Worm (Caenorhabditis elegans) whole organism, mixed stage, embryonic: Measurements from ENCODE around the gene R31.2.

Source experiments
- ceh-39 ChIP-seq: fragments of 150-350 bp; optimal IDR thresholded peaks from 2 replicates; lab custom pipeline; 2014; ENCODE audit warnings: missing biosample characterization, missing genetic modification characterization
- ceh-83 ChIP-seq: fragments of 200-800 bp; sonication (Bioruptor generic); optimal IDR thresholded peaks from 2 replicates; lab custom pipeline; 2018; ENCODE audit warnings: mild to moderate bottlenecking, missing genetic modification characterization, missing compliant biosample characterization
- ces-1 ChIP-seq: fragments of 150-350 bp; optimal IDR thresholded peaks from 2 replicates; lab custom pipeline; 2014; ENCODE audit warnings: missing biosample characterization, missing genetic modification reagents, missing genetic modification characterization
- nhr-2 ChIP-seq: fragments of 150-350 bp; optimal IDR thresholded peaks from 2 replicates; lab custom pipeline; 2014; ENCODE audit warnings: missing biosample characterization, missing genetic modification characterization
- nhr-237 ChIP-seq: fragments of 150-350 bp; optimal IDR thresholded peaks from 2 replicates; lab custom pipeline; 2014; ENCODE audit warnings: missing biosample characterization, missing genetic modification characterization
- nhr-28 ChIP-seq: fragments of 150-350 bp; optimal IDR thresholded peaks from 2 replicates; lab custom pipeline; 2014; ENCODE audit warnings: missing biosample characterization, missing genetic modification characterization
- snpc-4 ChIP-seq: fragments of 150-350 bp; optimal IDR thresholded peaks from 2 replicates; lab custom pipeline; 2014; ENCODE audit warnings: missing biosample characterization, missing genetic modification characterization
- tbx-8 ChIP-seq: fragments of 200-800 bp; sonication (Bioruptor generic); optimal IDR thresholded peaks from 2 replicates; lab custom pipeline; 2018; ENCODE audit warnings: mild to moderate bottlenecking, missing genetic modification characterization, moderate library complexity, missing compliant biosample characterization
- unc-120 ChIP-seq: sonication (generic microtip); optimal IDR thresholded peaks from 2 replicates; lab custom pipeline; 2017; ENCODE audit warnings: missing genetic modification characterization, missing compliant biosample characterization; ENCODE audit not compliant: poor library complexity, severe bottlenecking
- unc-62 ChIP-seq: fragments of 150-350 bp; optimal IDR thresholded peaks from 2 replicates; lab custom pipeline; 2014; ENCODE audit warnings: missing biosample characterization, missing genetic modification reagents, missing genetic modification characterization
- ztf-11 ChIP-seq: fragments of 150-350 bp; optimal IDR thresholded peaks from 2 replicates; lab custom pipeline; 2014; ENCODE audit warnings: missing biosample characterization, missing genetic modification characterization

DNA sequence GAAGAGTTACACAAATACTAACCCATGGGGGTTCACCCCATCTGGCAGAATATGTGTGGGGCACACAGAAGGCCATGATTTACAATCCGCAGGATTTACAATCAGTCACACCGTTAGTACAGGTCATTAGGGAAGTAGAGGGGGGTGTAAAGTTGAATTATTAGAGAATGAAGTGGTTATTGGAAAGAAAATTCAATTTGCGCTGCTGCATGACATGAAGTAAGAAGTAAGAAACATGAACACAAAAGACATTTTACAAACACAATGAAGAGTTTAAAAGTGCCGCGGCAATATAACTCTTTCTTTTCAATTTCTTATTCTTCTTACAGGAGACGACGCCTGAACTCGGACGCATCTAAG lies 43.4 kb downstream of the R31.2 start:
- peak; percentile 59 for TF ChIP-seq ces-1 (GFP tag; lab: Kevin White, UChicago)
- no peak for TF ChIP-seq snpc-4 (tag; lab: Kevin White, UChicago)
- peak; percentile 84 for TF ChIP-seq nhr-2 (tag; lab: Kevin White, UChicago)
- TF ChIP-seq nhr-28 (tag; lab: Kevin White, UChicago), result no peak
- TF ChIP-seq tbx-8 (GFP tag; lab: Kevin White, UChicago), result no peak
- peak; percentile 36 for TF ChIP-seq unc-62 (GFP tag; lab: Kevin White, UChicago)
- no peak for TF ChIP-seq ceh-39
- no peak for TF ChIP-seq ztf-11 (tag; lab: Kevin White, UChicago)
- TF ChIP-seq unc-120 (tag; lab: Kevin White, UChicago), result no peak
- no peak for TF ChIP-seq nhr-237 (tag; lab: Kevin White, UChicago)
- no peak for TF ChIP-seq ceh-83 (GFP tag; lab: Kevin White, UChicago)
